Fruit fly (Drosophila melanogaster): Measurements from ENCODE around the gene Tim17b1.
A peak's percentile ranks its signal among the peaks of the same experiment; 100 is the strongest.

Tim17b1 gene

dm6 chr3R:5250530-5251242, 49.3 kb upstream of the Tim17b1 start (continued):
- peak; percentile 54 for TF ChIP-seq CG3032 (tag; optimal IDR thresholded peaks at IDR 0.05)
- TF ChIP-seq Hr4 (GFP tag; optimal IDR thresholded peaks at IDR 0.05), result peak; percentile 76
- TF ChIP-seq Sox102F (GFP tag; optimal IDR thresholded peaks at IDR 0.05), result peak; percentile 57
- TF ChIP-seq Hr39 (GFP tag; optimal IDR thresholded peaks at IDR 0.05), result peak; percentile 71
- TF ChIP-seq lz (GFP tag; optimal IDR thresholded peaks at IDR 0.05), result peak; percentile 48
- peak; percentile 33 for TF ChIP-seq CG34406 (GFP tag; optimal IDR thresholded peaks at IDR 0.05)
- peak; percentile 78 for TF ChIP-seq CG32006 (GFP tag; optimal IDR thresholded peaks at IDR 0.05)
- peak; percentile 27 for TF ChIP-seq CG8632 (GFP tag; optimal IDR thresholded peaks at IDR 0.05)
- peak; percentile 31 for TF ChIP-seq CG6808 (GFP tag; optimal IDR thresholded peaks at IDR 0.05)
- peak; percentile 68 for TF ChIP-seq CG10631 (GFP tag; optimal IDR thresholded peaks at IDR 0.05)
- TF ChIP-seq fd85E (GFP tag; optimal IDR thresholded peaks at IDR 0.05), result peak; percentile 10
- peak; percentile 37 for TF ChIP-seq CG1621 (tag; optimal IDR thresholded peaks at IDR 0.05)
- TF ChIP-seq topi (GFP tag; optimal IDR thresholded peaks at IDR 0.05), result peak; percentile 61
- TF ChIP-seq Ets21C (GFP tag; optimal IDR thresholded peaks at IDR 0.05), result peak; percentile 7
- TF ChIP-seq Smox (GFP tag; optimal IDR thresholded peaks at IDR 0.05), result peak; percentile 61

- peak; percentile 28 to 63 for TF ChIP-seq ss (GFP tag; optimal IDR thresholded peaks at IDR 0.05)
- peak; percentile 16 for TF ChIP-seq dsx (GFP tag; optimal IDR thresholded peaks at IDR 0.05; ENCODE audit: poor library complexity, severe bottlenecking)
- TF ChIP-seq CG3032 (tag; optimal IDR thresholded peaks at IDR 0.05), result peak; percentile 6
- TF ChIP-seq Eip93F (GFP tag; optimal IDR thresholded peaks at IDR 0.05), result no peak
- TF ChIP-seq svp (GFP tag), result peak; percentile 66
- TF ChIP-seq Smox (GFP tag; optimal IDR thresholded peaks at IDR 0.05), result peak; percentile 24
- peak; percentile 70 for TF ChIP-seq CG6854 (GFP tag; optimal IDR thresholded peaks at IDR 0.05)
- TF ChIP-seq Blimp-1 (GFP tag; optimal IDR thresholded peaks at IDR 0.05), result peak; percentile 56
- peak; percentile 36 for TF ChIP-seq Sox102F (GFP tag; optimal IDR thresholded peaks at IDR 0.05)
- TF ChIP-seq CG15336 (GFP tag; IDR thresholded peaks at IDR 0.05), result peak; percentile 32; the same call in 1 of the 2 replicates
- peak; percentile 9 for TF ChIP-seq topi (GFP tag; optimal IDR thresholded peaks at IDR 0.05)
- peak; percentile 27 for TF ChIP-seq Eip75B (GFP tag; optimal IDR thresholded peaks at IDR 0.05)
- no peak for TF ChIP-seq CG10631 (GFP tag; optimal IDR thresholded peaks at IDR 0.05)
- TF ChIP-seq Met (GFP tag; optimal IDR thresholded peaks at IDR 0.05), result peak; percentile 5
- no peak for TF ChIP-seq CG11762 (GFP tag; optimal IDR thresholded peaks at IDR 0.05; ENCODE audit: insufficient read depth)
- peak; percentile 29 for TF ChIP-seq fkh (GFP tag; optimal IDR thresholded peaks at IDR 0.05)
- no peak for TF ChIP-seq salr (GFP tag; optimal IDR thresholded peaks at IDR 0.05)
- no peak for TF ChIP-seq pdm3 (GFP tag; optimal IDR thresholded peaks at IDR 0.05)
- no peak for TF ChIP-seq CG31627 (GFP tag; optimal IDR thresholded peaks at IDR 0.05)
- TF ChIP-seq lz (GFP tag; optimal IDR thresholded peaks at IDR 0.05), result peak; percentile 18
- peak; percentile 90 for TF ChIP-seq Sox14 (GFP tag; optimal IDR thresholded peaks at IDR 0.05)
- peak; percentile 19 for TF ChIP-seq Eip78C (GFP tag)
- no peak for TF ChIP-seq acj6 (GFP tag; optimal IDR thresholded peaks at IDR 0.05)
- TF ChIP-seq vri (GFP tag; optimal IDR thresholded peaks at IDR 0.05), result peak; percentile 34
- TF ChIP-seq eg (GFP tag; IDR thresholded peaks at IDR 0.05), result 0 out of 3 replicates have a peak, but pooled peaks have one; percentile 9
- TF ChIP-seq CG32006 (GFP tag; optimal IDR thresholded peaks at IDR 0.05), result no peak
- TF ChIP-seq esn (GFP tag; optimal IDR thresholded peaks at IDR 0.05), result peak; percentile 25
- TF ChIP-seq CG34406 (GFP tag; optimal IDR thresholded peaks at IDR 0.05), result no peak
These were observed 48.6 kb upstream of the Tim17b1 start, which contains the start of gene CtsF for dm6 chr3R:5251243-5251865. Gene CtsF, minus strand, starts transcription at chr3R:5251745.

DNA sequence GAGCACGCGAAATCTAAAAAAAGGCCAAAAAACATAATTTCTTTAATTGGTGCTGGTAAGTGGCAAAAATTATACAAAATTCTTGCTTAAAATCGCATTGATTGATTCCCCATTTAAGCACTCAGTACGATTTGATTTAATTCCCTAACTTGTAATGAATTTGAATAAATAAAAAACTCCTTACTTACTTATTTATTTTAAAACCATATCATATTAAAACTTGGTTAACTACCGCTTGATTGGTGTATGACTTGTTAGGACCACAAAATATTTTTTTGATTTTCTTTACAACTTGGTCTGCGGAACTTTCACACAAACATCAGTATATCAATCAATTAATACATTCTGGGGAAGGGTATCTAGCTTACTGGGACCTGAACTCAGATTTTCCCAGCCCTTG, 47.1 kb upstream of the Tim17b1 start, which contains the start of gene CG1113:
TSS of gene CG1113 (plus strand) at position 301 of the 400 bp plus-strand sequence.
- TF ChIP-seq CG3032 (tag; optimal IDR thresholded peaks at IDR 0.05) (no peak), Eip78C (GFP tag) (peak; percentile 46), eg (GFP tag; IDR thresholded peaks at IDR 0.05) (no peak), CG7368 (GFP tag; optimal IDR thresholded peaks at IDR 0.05) (no peak)
